Worm (Caenorhabditis elegans): ENCODE measurements around the gene hmg-12.

Gene hmg-12

DNA sequence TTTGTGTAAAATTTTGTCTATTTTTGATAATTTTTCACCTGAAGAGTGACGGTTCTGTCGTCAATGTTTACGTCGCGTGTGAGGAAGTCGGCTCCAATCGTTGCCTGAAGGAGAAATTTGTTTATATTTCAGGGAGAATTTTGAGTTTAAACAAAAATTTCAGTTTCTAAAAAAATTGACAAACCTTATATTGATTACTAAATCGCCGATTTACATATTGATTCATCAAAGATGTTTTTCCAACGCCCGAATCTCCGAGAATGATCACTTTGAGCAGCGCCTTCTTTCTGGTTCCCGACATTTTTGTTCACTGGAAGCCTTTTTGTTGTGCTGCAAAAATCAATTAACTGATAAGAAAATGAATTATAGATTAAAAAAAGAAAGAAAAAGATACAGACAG lies 50.3 kb downstream of the hmg-12 start, which contains the start of gene rab-7 (continued):
- TF ChIP-seq F49E8.2 (tag; optimal IDR thresholded peaks at IDR 0.05; ENCODE audit: insufficient read depth) (peak; percentile 15), sea-2 (GFP tag; IDR thresholded peaks at IDR 0.05) (no peak), ztf-28 (GFP tag; IDR thresholded peaks at IDR 0.05) (no peak), tbp1 (GFP tag; optimal IDR thresholded peaks at IDR 0.05) (no peak), lin-54 (GFP tag; optimal IDR thresholded peaks at IDR 0.05) (peak; percentile 19), madf-6 (GFP tag; IDR thresholded peaks at IDR 0.05) (no peak), dpl-1 (GFP tag; optimal IDR thresholded peaks at IDR 0.05) (no peak), xnd-1 (tag; optimal IDR thresholded peaks at IDR 0.05) (no peak), madf-8 (GFP tag; conservative IDR thresholded peaks at IDR 0.05) (no peak), bed-1 (GFP tag; IDR thresholded peaks at IDR 0.05) (no peak), nhr-90 (tag; optimal IDR thresholded peaks at IDR 0.05) (no peak), ekl-4 (GFP tag; IDR thresholded peaks at IDR 0.05) (peak; percentile 53; the same call in 1 of the 2 replicates), lag-1 (GFP tag; IDR thresholded peaks at IDR 0.05) (no peak), him-1 (tag; optimal IDR thresholded peaks at IDR 0.05) (no peak), mcd-1 (GFP tag; IDR thresholded peaks at IDR 0.05) (no peak; the same call in 1 of the 2 replicates), ztf-6 (GFP tag; IDR thresholded peaks at IDR 0.05) (no peak), egl-18 (GFP tag; IDR thresholded peaks at IDR 0.05) (no peak), ztf-22 (GFP tag; optimal IDR thresholded peaks at IDR 0.05) (peak; percentile 39), F10E7.11 (tag; optimal IDR thresholded peaks at IDR 0.05) (peak; percentile 24), repo-1 (tag; optimal IDR thresholded peaks at IDR 0.05) (peak; percentile 51), ama-1 (optimal IDR thresholded peaks at IDR 0.05) (peak; percentile 66), ama-1 (GFP tag; optimal IDR thresholded peaks at IDR 0.05) (no peak), zfh-2 (GFP tag; conservative IDR thresholded peaks at IDR 0.05) (no peak), cebp-1 (GFP tag; IDR thresholded peaks at IDR 0.05) (no peak), cebp-1 (tag; optimal IDR thresholded peaks at IDR 0.05) (peak; percentile 15), lir-1 (GFP tag; conservative IDR thresholded peaks at IDR 0.05) (no peak), D2030.7 (GFP tag; IDR thresholded peaks at IDR 0.05) (0 out of 2 replicates have a peak, but pooled peaks have one; percentile 36), nhr-27 (tag; optimal IDR thresholded peaks at IDR 0.05) (no peak), tlf-1 (GFP tag; optimal IDR thresholded peaks at IDR 0.05) (peak; percentile 44), Y95B8A.8 (GFP tag; IDR thresholded peaks at IDR 0.05) (no peak), pbrm-1 (GFP tag; IDR thresholded peaks at IDR 0.05) (0 out of 2 replicates have a peak, but pooled peaks have one; percentile 32), F39B2.1 (GFP tag; IDR thresholded peaks at IDR 0.05) (0 out of 2 replicates have a peak, but pooled peaks have one; percentile 19), bed-2 (GFP tag; IDR thresholded peaks at IDR 0.05) (no peak), ceh-27 (GFP tag; optimal IDR thresholded peaks at IDR 0.05) (no peak), unc-130 (GFP tag; optimal IDR thresholded peaks at IDR 0.05) (no peak)

Data from whole organism, young adult.